Fruit fly (Drosophila melanogaster): ENCODE data around the gene rdgB.

The rdgB gene

DNA sequence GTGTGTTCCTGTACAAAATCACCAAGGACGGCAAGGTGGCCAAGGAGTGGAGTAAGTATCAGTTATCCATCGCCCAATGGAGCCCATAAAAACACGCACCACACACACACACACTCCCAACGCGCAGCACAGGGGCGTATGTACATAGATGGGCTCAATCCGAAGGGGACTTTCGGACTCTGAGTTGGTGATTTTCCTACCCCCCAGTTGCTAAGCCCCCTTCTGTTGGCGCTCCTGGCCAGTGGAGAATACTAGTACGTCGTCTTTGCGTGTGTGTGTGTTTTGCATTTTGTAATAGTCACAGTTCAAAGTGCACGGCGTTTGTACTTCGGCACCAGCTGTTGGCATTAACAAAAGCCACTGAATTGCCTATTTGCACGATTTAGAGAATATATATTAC, 22.5 kb upstream of the rdgB start (continued):
- TF ChIP-seq bcd (GFP tag; optimal IDR thresholded peaks at IDR 0.05) (peak; percentile 78), Pdp1 (GFP tag; optimal IDR thresholded peaks at IDR 0.05) (peak; percentile 50 to 83), CkIIα-i1 (GFP tag; IDR thresholded peaks at IDR 0.05) (no peak), kah (GFP tag; optimal IDR thresholded peaks at IDR 0.05) (peak; percentile 56), abd-A (tag; optimal IDR thresholded peaks at IDR 0.05) (no peak), CG4404 (GFP tag; IDR thresholded peaks at IDR 0.05) (peak; percentile 49), al (GFP tag; IDR thresholded peaks at IDR 0.05) (peak; percentile 63; the same call in 1 of the 2 replicates), CG6813 (GFP tag; optimal IDR thresholded peaks at IDR 0.05) (peak; percentile 83), CG10209 (GFP tag; optimal IDR thresholded peaks at IDR 0.05) (peak; percentile 70), BtbVII (GFP tag; optimal IDR thresholded peaks at IDR 0.05) (peak; percentile 65), lmd (GFP tag; IDR thresholded peaks at IDR 0.05) (peak; percentile 83), CG4730 (GFP tag; IDR thresholded peaks at IDR 0.05) (peak; percentile 80), pfk (GFP tag; optimal IDR thresholded peaks at IDR 0.05) (peak; percentile 38), CG17359 (tag; optimal IDR thresholded peaks at IDR 0.05) (peak; percentile 82), CG18011 (GFP tag; optimal IDR thresholded peaks at IDR 0.05) (peak; percentile 46), gsb-n (tag; optimal IDR thresholded peaks at IDR 0.05) (peak; percentile 1), H2.0 (GFP tag; IDR thresholded peaks at IDR 0.05) (peak; percentile 81), CG10462 (GFP tag; optimal IDR thresholded peaks at IDR 0.05) (no peak), CG34224 (GFP tag; IDR thresholded peaks at IDR 0.05; ENCODE audit: partially characterized antibody) (no peak), Atf3 (GFP tag; optimal IDR thresholded peaks at IDR 0.05) (peak; percentile 58), CG17328 (GFP tag; IDR thresholded peaks at IDR 0.05) (peak; percentile 84), CG16779 (GFP tag; IDR thresholded peaks at IDR 0.05) (peak; percentile 85), Rfx (GFP tag; IDR thresholded peaks at IDR 0.05) (peak; percentile 95), chif (GFP tag; optimal IDR thresholded peaks at IDR 0.05) (peak; percentile 67 to 80), Chrac-16 (GFP tag; optimal IDR thresholded peaks at IDR 0.05) (peak; percentile 75), Nf-YA (GFP tag; IDR thresholded peaks at IDR 0.05) (peak; percentile 33; the same call in 1 of the 2 replicates), br (optimal IDR thresholded peaks at IDR 0.05) (no peak), CG12744 (GFP tag; optimal IDR thresholded peaks at IDR 0.05) (peak; percentile 78), CG1529 (GFP tag; optimal IDR thresholded peaks at IDR 0.05) (peak; percentile 37), CG7987 (GFP tag; optimal IDR thresholded peaks at IDR 0.05) (peak; percentile 75), CG8944 (GFP tag; optimal IDR thresholded peaks at IDR 0.05) (peak; percentile 85), Scr (GFP tag; IDR thresholded peaks at IDR 0.05; ENCODE audit: partially characterized antibody) (no peak), CG18476 (GFP tag; optimal IDR thresholded peaks at IDR 0.05) (peak; percentile 25), Bgb (GFP tag; IDR thresholded peaks at IDR 0.05; ENCODE audit: partially characterized antibody) (no peak), CG13287 (GFP tag; IDR thresholded peaks at IDR 0.05; ENCODE audit: partially characterized antibody) (no peak), trh (GFP tag; optimal IDR thresholded peaks at IDR 0.05) (no peak), CG7372 (GFP tag; IDR thresholded peaks at IDR 0.05) (peak; percentile 79), Hand (GFP tag; optimal IDR thresholded peaks at IDR 0.05) (peak; percentile 54), Hey (tag; optimal IDR thresholded peaks at IDR 0.05) (peak; percentile 60), CG32532 (GFP tag; IDR thresholded peaks at IDR 0.05) (peak; percentile 91), CG10565 (GFP tag; optimal IDR thresholded peaks at IDR 0.05) (no peak), unpg (GFP tag; optimal IDR thresholded peaks at IDR 0.05) (peak; percentile 72), CG31365 (tag; optimal IDR thresholded peaks at IDR 0.05) (peak; percentile 4), Fer1 (GFP tag; optimal IDR thresholded peaks at IDR 0.05) (peak; percentile 80), ato (GFP tag; IDR thresholded peaks at IDR 0.05; ENCODE audit: partially characterized antibody) (no peak), phol (tag; optimal IDR thresholded peaks at IDR 0.05) (peak; percentile 60), klu (GFP tag; IDR thresholded peaks at IDR 0.05) (peak; percentile 44; the same call in 1 of the 2 replicates), CG7839 (tag; optimal IDR thresholded peaks at IDR 0.05) (peak; percentile 82), CG18262 (tag; optimal IDR thresholded peaks at IDR 0.05) (peak; percentile 35), Dad (GFP tag; optimal IDR thresholded peaks at IDR 0.05) (peak; percentile 41)
